Worm (Caenorhabditis elegans) whole organism, young adult: Measurements from ENCODE around the gene srh-2.

Experiments used
- B0019.2 ChIP-seq: fragments of 200-800 bp; sonication (Bioruptor generic); conservative IDR thresholded peaks from 2 replicates; pipeline ENCODE4 v1.3.6; 2022; ENCODE audit warnings: missing genetic modification reagents, missing genetic modification characterization, missing compliant biosample characterization
- F49E8.2 ChIP-seq: sonication (generic microtip); optimal IDR thresholded peaks from 3 replicates; lab custom pipeline; 2017; ENCODE audit warnings: missing genetic modification characterization, mild to moderate bottlenecking, missing compliant biosample characterization, antibody characterized with exemption, moderate library complexity; ENCODE audit not compliant: insufficient read depth
- T26A5.8 ChIP-seq: sonication (generic microtip); optimal IDR thresholded peaks from 2 replicates; lab custom pipeline; 2016; ENCODE audit warnings: missing genetic modification characterization, missing compliant biosample characterization
- ama-1 ChIP-seq, 3 experiments: fragments of 150-350 bp in 1 of 3; sonication (generic microtip) in 2 of 3; optimal IDR thresholded peaks; 2 replicates each; lab custom pipeline; 2014 to 2018; ENCODE audit warnings: missing biosample characterization in 2 of 3, missing genetic modification characterization in 2 of 3, missing genetic modification reagents in 2 of 3
- ccch-3 ChIP-seq: fragments of 200-800 bp; sonication (Bioruptor generic); optimal IDR thresholded peaks from 2 replicates; lab custom pipeline; 2018; ENCODE audit warnings: mild to moderate bottlenecking, missing genetic modification characterization, missing compliant biosample characterization
- ceh-40 ChIP-seq: fragments of 200-800 bp; sonication (Bioruptor generic); IDR thresholded peaks from 2 replicates; pipeline ENCODE4 v1.3.6; 2022; ENCODE audit warnings: missing genetic modification characterization, missing compliant biosample characterization
- efl-1 ChIP-seq: fragments of 150-350 bp; optimal IDR thresholded peaks from 2 replicates; lab custom pipeline; 2014; ENCODE audit warnings: missing biosample characterization, missing genetic modification reagents, missing genetic modification characterization
- hsf-1 ChIP-seq: fragments of 200-800 bp; sonication (Bioruptor generic); IDR thresholded peaks from 2 replicates; pipeline ENCODE4 v1.3.6; 2022; ENCODE audit warnings: missing genetic modification reagents, missing genetic modification characterization, missing compliant biosample characterization
- lag-1 ChIP-seq: fragments of 200-800 bp; sonication (Bioruptor generic); IDR thresholded peaks from 2 replicates; pipeline ENCODE4 v1.3.6; 2022; ENCODE audit warnings: missing genetic modification reagents, missing genetic modification characterization, missing compliant biosample characterization
- nhr-90 ChIP-seq: sonication (generic microtip); optimal IDR thresholded peaks from 2 replicates; lab custom pipeline; 2016; ENCODE audit warnings: missing genotype, mild to moderate bottlenecking, missing genetic modification characterization, missing compliant biosample characterization
- pbrm-1 ChIP-seq: fragments of 200-800 bp; sonication (Bioruptor generic); IDR thresholded peaks from 2 replicates; pipeline ENCODE4 v1.3.6; 2022; ENCODE audit warnings: missing genetic modification reagents, missing genetic modification characterization, missing compliant biosample characterization
- sdz-38 ChIP-seq: sonication (generic microtip); optimal IDR thresholded peaks from 2 replicates; lab custom pipeline; 2016; ENCODE audit warnings: missing genotype, missing genetic modification characterization, missing compliant biosample characterization
- zfh-2 ChIP-seq: fragments of 200-800 bp; sonication (Bioruptor generic); conservative IDR thresholded peaks from 2 replicates; pipeline ENCODE4 v1.3.6; 2022; ENCODE audit warnings: missing genetic modification reagents, missing genetic modification characterization, missing compliant biosample characterization

DNA sequence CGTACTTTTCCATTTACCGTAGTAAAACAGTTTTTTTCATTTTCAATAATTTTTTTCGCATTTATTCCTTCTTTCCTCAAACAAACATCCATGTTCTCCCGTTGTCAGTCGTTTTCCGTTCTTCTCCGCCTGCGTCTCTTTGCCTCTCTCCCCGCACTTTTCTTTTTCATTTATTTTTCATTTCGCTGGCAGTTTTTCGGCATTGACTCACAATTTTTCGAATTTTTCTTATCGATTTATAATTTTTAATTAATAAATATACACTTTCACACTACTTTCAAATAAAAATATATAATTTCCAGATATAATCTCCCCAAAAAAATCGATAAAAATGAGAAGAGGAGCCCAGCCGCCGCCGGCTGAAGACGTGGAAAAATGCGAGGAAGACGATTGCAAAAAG is 40.7 kb upstream of the srh-2 start, which contains the start of gene H25P19.1:
- TF ChIP-seq ceh-40 (GFP tag; lab: Robert Waterston, UW) (no peak), ccch-3 (GFP tag; lab: Kevin White, UChicago) (no peak), T26A5.8 (tag; lab: Kevin White, UChicago) (no peak), nhr-90 (tag; lab: Kevin White, UChicago) (no peak), sdz-38 (no peak), hsf-1 (GFP tag; lab: Robert Waterston, UW) (no peak), pbrm-1 (GFP tag; lab: Robert Waterston, UW) (no peak), F49E8.2 (no peak), ama-1 (optimal IDR thresholded peaks at IDR 0.05; lab: Kevin White, UChicago) (no peak), ama-1 (GFP tag; optimal IDR thresholded peaks at IDR 0.05; lab: Kevin White, UChicago) (no peak), lag-1 (GFP tag; lab: Robert Waterston, UW) (no peak), B0019.2 (GFP tag; lab: Robert Waterston, UW) (no peak), efl-1 (GFP tag; lab: Kevin White, UChicago) (no peak), zfh-2 (GFP tag; lab: Robert Waterston, UW) (no peak)
